Fruit fly (Drosophila melanogaster) whole organism, pupa: ENCODE measurements around the gene Acp63F.
A peak's percentile ranks its signal among the peaks of the same experiment; 100 is the strongest.

Experiments
- CG10348 ChIP-seq: fragments of 200-800 bp; sonication (Bioruptor generic); IDR thresholded peaks from 2 replicates; pipeline ENCODE4 v1.3.6; 2022; ENCODE audit warnings: missing biosample characterization, missing genetic modification characterization
- CG12605 ChIP-seq: fragments of 200-800 bp; sonication (Bioruptor generic); IDR thresholded peaks from 2 replicates; pipeline ENCODE4 v1.3.6; 2022; ENCODE audit warnings: missing biosample characterization, missing genetic modification characterization
- CG13204 ChIP-seq: fragments of 200-800 bp; sonication (Bioruptor generic); optimal IDR thresholded peaks from 2 replicates; lab custom pipeline; 2018; ENCODE audit warnings: missing biosample characterization, mild to moderate bottlenecking, missing genetic modification characterization, moderate library complexity
- CG14655 ChIP-seq: fragments of 200-800 bp; sonication (Bioruptor generic); optimal IDR thresholded peaks from 3 replicates; lab custom pipeline; 2017; ENCODE audit warnings: mild to moderate bottlenecking, missing biosample characterization, missing genetic modification reagents, missing genetic modification characterization
- CG15710 ChIP-seq: fragments of 200-800 bp; sonication (Bioruptor generic); optimal IDR thresholded peaks from 2 replicates; lab custom pipeline; 2018; ENCODE audit warnings: missing biosample characterization, mild to moderate bottlenecking, missing genetic modification characterization, moderate library complexity
- CG17806 ChIP-seq: fragments of 200-800 bp; sonication (Bioruptor generic); optimal IDR thresholded peaks from 2 replicates; lab custom pipeline; 2018; ENCODE audit warnings: missing biosample characterization, mild to moderate bottlenecking, missing genetic modification characterization, moderate library complexity
- CG32121 ChIP-seq: fragments of 200-800 bp; sonication (Bioruptor generic); IDR thresholded peaks from 2 replicates; pipeline ENCODE4 v1.3.6; 2022; ENCODE audit warnings: missing biosample characterization, missing genetic modification characterization
- CG34367 ChIP-seq: fragments of 200-800 bp; sonication (Bioruptor generic); optimal IDR thresholded peaks from 2 replicates; lab custom pipeline; 2018; ENCODE audit warnings: missing biosample characterization, mild to moderate bottlenecking, missing genetic modification characterization
- CG4496 ChIP-seq: fragments of 200-800 bp; sonication (Bioruptor generic); IDR thresholded peaks from 3 replicates; pipeline ENCODE4 v1.3.6; 2022; ENCODE audit warnings: missing biosample characterization, missing genetic modification characterization
- CG8159 ChIP-seq: fragments of 200-800 bp; sonication (Bioruptor generic); optimal IDR thresholded peaks from 3 replicates; lab custom pipeline; 2018; ENCODE audit warnings: missing biosample characterization, mild to moderate bottlenecking, missing genetic modification characterization, moderate library complexity
- CG8301 ChIP-seq: fragments of 200-800 bp; sonication (Bioruptor generic); optimal IDR thresholded peaks from 2 replicates; lab custom pipeline; 2018; ENCODE audit warnings: missing biosample characterization, mild to moderate bottlenecking, missing genetic modification characterization
- CG9948 ChIP-seq: fragments of 200-800 bp; sonication (Bioruptor generic); optimal IDR thresholded peaks from 2 replicates; lab custom pipeline; 2018; ENCODE audit warnings: missing biosample characterization, mild to moderate bottlenecking, missing genetic modification characterization, moderate library complexity
- D1 ChIP-seq: fragments of 200-800 bp; sonication (Bioruptor generic); optimal IDR thresholded peaks from 2 replicates; lab custom pipeline; 2018; ENCODE audit warnings: missing biosample characterization, mild to moderate bottlenecking, missing genetic modification characterization, moderate library complexity
- EcR ChIP-seq: fragments of 200-800 bp; sonication (Bioruptor generic); optimal IDR thresholded peaks from 3 replicates; lab custom pipeline; 2019; ENCODE audit warnings: missing biosample characterization, missing genetic modification characterization, mild to moderate bottlenecking, moderate library complexity, missing genetic modification reagents
- Ets98B ChIP-seq: fragments of 200-800 bp; sonication (Bioruptor generic); IDR thresholded peaks from 2 replicates; pipeline ENCODE4 v1.3.6; 2022; ENCODE audit warnings: missing biosample characterization, missing genetic modification characterization
- Pif1A ChIP-seq: fragments of 200-800 bp; sonication (Bioruptor generic); optimal IDR thresholded peaks from 3 replicates; lab custom pipeline; 2016; ENCODE audit warnings: missing biosample characterization, missing genetic modification characterization
- Pif1B ChIP-seq: fragments of 200-800 bp; sonication (Bioruptor generic); optimal IDR thresholded peaks from 3 replicates; lab custom pipeline; 2016; ENCODE audit warnings: missing biosample characterization, missing genetic modification characterization
- Snoo ChIP-seq: fragments of 200-800 bp; sonication (Bioruptor generic); optimal IDR thresholded peaks from 3 replicates; lab custom pipeline; 2017; ENCODE audit warnings: missing biosample characterization, mild to moderate bottlenecking, missing genetic modification characterization, inconsistent platforms
- fd96Ca ChIP-seq: fragments of 200-800 bp; sonication (Bioruptor generic); IDR thresholded peaks from 3 replicates; pipeline ENCODE4 v1.3.6; 2022; ENCODE audit warnings: missing biosample characterization, missing genetic modification characterization
- gl ChIP-seq: fragments of 200-800 bp; sonication (Bioruptor generic); optimal IDR thresholded peaks from 2 replicates; lab custom pipeline; 2018; ENCODE audit warnings: missing biosample characterization, mild to moderate bottlenecking, missing genetic modification characterization
- rn ChIP-seq: fragments of 200-800 bp; sonication (Bioruptor generic); IDR thresholded peaks from 2 replicates; pipeline ENCODE4 v1.3.6; 2022; ENCODE audit warnings: missing biosample characterization, missing genetic modification characterization

Gene Acp63F

dm6 chr3L:3816254-3816653 is at the start of gene Acp63F:
Acp63F (minus strand) TSS chr3L:3816354.
- TF ChIP-seq rn, result no peak
- TF ChIP-seq Pif1B (GFP tag; lab: Kevin White, UChicago), result no peak
- no peak for TF ChIP-seq Pif1A (GFP tag; lab: Kevin White, UChicago)
- TF ChIP-seq CG34367 (tag; lab: Kevin White, UChicago), result no peak
- TF ChIP-seq CG4496 (GFP tag; lab: Robert Waterston, UW), result no peak
- TF ChIP-seq CG14655 (GFP tag; lab: Kevin White, UChicago), result no peak
- TF ChIP-seq CG8301 (tag; lab: Kevin White, UChicago), result no peak
- TF ChIP-seq gl (tag; lab: Kevin White, UChicago), result no peak
- no peak for TF ChIP-seq CG32121 (GFP tag; lab: Robert Waterston, UW)
- no peak for TF ChIP-seq CG10348 (GFP tag; lab: Robert Waterston, UW)
- TF ChIP-seq fd96Ca (GFP tag; lab: Robert Waterston, UW), result no peak

dm6 chr3L:3865290-3865891 is 49.2 kb upstream of the Acp63F start:
- TF ChIP-seq CG13204 (GFP tag; lab: Kevin White, UChicago) (peak; percentile 20), CG17806 (tag; lab: Kevin White, UChicago) (no peak)

- TF ChIP-seq CG8301 (tag; lab: Kevin White, UChicago), result no peak
- TF ChIP-seq CG17806 (tag; lab: Kevin White, UChicago), result peak; percentile 27
- no peak for TF ChIP-seq CG15710 (tag; lab: Kevin White, UChicago)
- TF ChIP-seq Pif1A (GFP tag; lab: Kevin White, UChicago), result no peak
- no peak for TF ChIP-seq CG10348 (GFP tag; lab: Robert Waterston, UW)
- TF ChIP-seq CG13204 (GFP tag; lab: Kevin White, UChicago), result no peak
- TF ChIP-seq CG34367 (tag; lab: Kevin White, UChicago), result no peak
- TF ChIP-seq CG14655 (GFP tag; lab: Kevin White, UChicago), result peak; percentile 23
These were observed 47.3 kb upstream of the Acp63F start for dm6 chr3L:3863462-3863861.

dm6 chr3L:3862504-3863380 is 46.6 kb upstream of the Acp63F start:
- TF ChIP-seq CG13204 (GFP tag; lab: Kevin White, UChicago) (no peak), CG34367 (tag; lab: Kevin White, UChicago) (peak; percentile 10), CG14655 (GFP tag; lab: Kevin White, UChicago) (peak; percentile 22), Pif1B (GFP tag; lab: Kevin White, UChicago) (no peak), CG4496 (GFP tag; lab: Robert Waterston, UW) (no peak), CG12605 (GFP tag; lab: Robert Waterston, UW) (no peak), D1 (tag; lab: Kevin White, UChicago) (no peak), gl (tag; lab: Kevin White, UChicago) (no peak), Snoo (tag; lab: Kevin White, UChicago) (no peak), fd96Ca (GFP tag; lab: Robert Waterston, UW) (no peak), EcR (no peak), CG17806 (tag; lab: Kevin White, UChicago) (peak; percentile 28), CG15710 (tag; lab: Kevin White, UChicago) (peak; percentile 11), CG32121 (GFP tag; lab: Robert Waterston, UW) (no peak), CG9948 (tag; lab: Kevin White, UChicago) (peak; percentile 11), Ets98B (GFP tag; lab: Robert Waterston, UW) (no peak), CG8301 (tag; lab: Kevin White, UChicago) (peak; percentile 2), CG10348 (GFP tag; lab: Robert Waterston, UW) (no peak), rn (no peak), Pif1A (GFP tag; lab: Kevin White, UChicago) (no peak), CG8159 (tag; lab: Kevin White, UChicago) (peak; percentile 36)

dm6 chr3L:3856004-3856403 is 39.9 kb upstream of the Acp63F start:
- TF ChIP-seq CG9948 (tag; lab: Kevin White, UChicago), result no peak
- no peak for TF ChIP-seq CG8159 (tag; lab: Kevin White, UChicago)
- TF ChIP-seq, all 21 proteins: peak for 0

dm6 chr3L:3855194-3855980 is 39.2 kb upstream of the Acp63F start:
- TF ChIP-seq EcR (no peak), CG17806 (tag; lab: Kevin White, UChicago) (no peak), CG15710 (tag; lab: Kevin White, UChicago) (no peak), CG14655 (GFP tag; lab: Kevin White, UChicago) (no peak), CG8301 (tag; lab: Kevin White, UChicago) (no peak), Snoo (tag; lab: Kevin White, UChicago) (no peak), CG34367 (tag; lab: Kevin White, UChicago) (no peak), CG12605 (GFP tag; lab: Robert Waterston, UW) (no peak), CG13204 (GFP tag; lab: Kevin White, UChicago) (no peak)
